Worm (Caenorhabditis elegans): Measurements from ENCODE around the gene C33C12.4.
A peak's percentile ranks its signal among the peaks of the same experiment; 100 is the strongest.

The C33C12.4 gene

DNA sequence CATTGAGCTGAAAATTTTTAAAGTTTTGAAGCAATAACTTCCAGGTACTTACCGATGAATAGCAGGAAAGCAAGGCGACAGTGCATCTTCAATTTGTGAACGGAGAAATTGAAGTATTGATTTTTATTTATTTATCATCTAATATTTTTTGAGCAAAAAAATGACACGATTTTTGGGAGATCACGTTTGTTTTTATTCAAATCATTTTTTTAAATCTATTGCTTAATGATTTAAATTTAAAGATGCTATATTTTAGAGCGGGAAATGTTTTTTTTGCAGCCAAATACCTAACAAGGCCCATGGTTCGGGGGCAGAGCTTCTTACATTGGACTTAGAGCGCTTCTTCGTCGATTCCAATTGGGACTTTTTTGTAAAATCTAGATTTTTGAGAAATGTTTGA lies at the start of gene C33C12.4:
C33C12.4 (minus strand) TSS at position 101 of the 400 bp plus-strand sequence.
- no peak for TF ChIP-seq gmeb-1 (tag; optimal IDR thresholded peaks at IDR 0.05)
- TF ChIP-seq aly-2 (tag; optimal IDR thresholded peaks at IDR 0.05): no peak
- TF ChIP-seq snpc-4 (tag; optimal IDR thresholded peaks at IDR 0.05): no peak
- TF ChIP-seq dmd-4 (tag; optimal IDR thresholded peaks at IDR 0.05): no peak
- no peak for TF ChIP-seq crh-2 (tag; optimal IDR thresholded peaks at IDR 0.05)
- no peak for TF ChIP-seq nhr-77 (tag; optimal IDR thresholded peaks at IDR 0.05)
- no peak for TF ChIP-seq egl-27 (tag; optimal IDR thresholded peaks at IDR 0.05)
- TF ChIP-seq lin-39 (tag; optimal IDR thresholded peaks at IDR 0.05): no peak
- TF ChIP-seq lin-13 (GFP tag; optimal IDR thresholded peaks at IDR 0.05): no peak

DNA sequence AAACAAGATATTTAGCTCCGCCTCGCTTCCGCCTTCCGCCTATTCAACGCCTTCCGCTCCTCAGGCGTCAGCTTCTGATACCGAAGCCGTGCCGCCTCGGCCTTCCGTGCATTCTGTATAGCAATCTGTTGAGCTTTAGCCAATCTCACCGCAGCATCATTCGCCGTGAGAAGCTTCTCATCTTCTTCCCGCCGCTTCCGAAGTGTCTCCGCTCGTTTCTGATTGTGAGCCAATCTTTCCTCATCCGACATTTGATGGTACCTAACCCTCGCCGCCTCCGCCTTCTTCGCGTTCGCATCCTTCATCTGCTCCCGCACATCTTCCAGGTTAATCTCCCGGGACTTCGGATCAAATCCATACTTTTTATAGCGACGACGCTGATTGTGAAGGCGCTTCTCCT lies 49.2 kb upstream of the C33C12.4 start:
- no peak for TF ChIP-seq nhr-12 (tag; optimal IDR thresholded peaks at IDR 0.05)
- TF ChIP-seq zag-1 (tag; optimal IDR thresholded peaks at IDR 0.05): no peak
- no peak for TF ChIP-seq lin-13 (GFP tag; optimal IDR thresholded peaks at IDR 0.05)
- TF ChIP-seq ceh-82 (tag; optimal IDR thresholded peaks at IDR 0.05): no peak
- TF ChIP-seq nhr-25 (tag; optimal IDR thresholded peaks at IDR 0.05): no peak
- no peak for TF ChIP-seq unc-62 (GFP tag; optimal IDR thresholded peaks at IDR 0.05)
- no peak for TF ChIP-seq mdl-1 (tag; optimal IDR thresholded peaks at IDR 0.05)
- no peak for TF ChIP-seq nhr-10 (tag; optimal IDR thresholded peaks at IDR 0.05)
- no peak for TF ChIP-seq gmeb-1 (tag; optimal IDR thresholded peaks at IDR 0.05)
- TF ChIP-seq peb-1 (tag; optimal IDR thresholded peaks at IDR 0.05): no peak

DNA sequence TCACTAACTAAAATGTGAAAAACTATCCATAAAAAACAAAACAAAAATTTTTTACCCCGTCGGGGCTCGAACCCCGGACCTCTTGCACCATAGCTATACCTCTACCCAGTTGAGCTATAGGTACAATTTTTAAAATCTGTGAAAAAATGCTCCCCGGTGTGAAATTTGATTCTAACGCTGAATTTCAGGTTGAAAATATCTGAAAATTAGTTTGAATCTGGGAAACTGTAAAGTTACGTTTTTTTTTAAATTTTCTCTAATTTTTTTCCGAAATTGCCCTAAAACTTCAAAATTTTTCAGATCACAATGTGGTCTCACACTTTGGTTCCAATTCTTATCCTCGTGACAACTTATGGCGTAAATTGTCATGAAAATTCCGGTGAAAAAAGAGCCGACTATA lies 41.5 kb upstream of the C33C12.4 start, which contains the start of gene Y59C2A.1:
Y59C2A.1 (plus strand) TSS at position 301 of the 400 bp plus-strand sequence.
- TF ChIP-seq lin-39 (tag; optimal IDR thresholded peaks at IDR 0.05) (no peak), elt-3 (tag; optimal IDR thresholded peaks at IDR 0.05) (no peak), mbf-1 (tag; optimal IDR thresholded peaks at IDR 0.05) (no peak), nhr-25 (tag; optimal IDR thresholded peaks at IDR 0.05) (no peak), dmd-4 (tag; optimal IDR thresholded peaks at IDR 0.05) (no peak), lin-11 (tag; optimal IDR thresholded peaks at IDR 0.05) (no peak), lsy-2 (tag; optimal IDR thresholded peaks at IDR 0.05) (no peak)

DNA sequence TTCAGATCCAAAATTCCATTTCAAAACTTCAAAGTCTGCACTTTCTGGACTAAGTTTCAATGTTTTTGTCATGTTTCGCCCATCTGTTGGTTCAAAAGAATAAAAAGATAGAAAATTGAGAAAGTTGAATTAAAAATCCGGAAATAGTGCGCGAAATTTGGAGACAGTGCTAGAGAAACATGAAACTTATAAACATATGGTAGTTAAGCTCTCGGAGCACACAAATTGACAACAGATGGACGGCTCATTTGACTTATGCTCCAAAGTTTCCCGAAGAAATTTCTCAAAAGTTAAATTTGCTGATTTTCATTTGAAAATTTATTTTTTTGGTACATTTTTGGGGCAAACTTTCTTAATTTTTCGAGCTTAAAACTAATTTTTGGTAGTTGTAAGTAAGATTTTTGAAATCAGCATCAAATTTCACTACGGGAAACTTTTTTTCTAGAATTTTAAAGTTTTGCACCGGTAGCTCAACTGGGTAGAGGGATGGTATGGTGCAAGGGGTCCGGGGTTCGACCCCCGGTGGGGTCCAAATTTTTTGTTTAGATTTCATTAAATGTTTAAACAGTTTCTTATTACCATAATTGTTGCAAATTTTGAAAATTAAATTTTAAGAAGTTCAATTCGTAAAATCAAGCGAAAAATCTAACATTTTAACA lies 39.9 kb upstream of the C33C12.4 start:
- TF ChIP-seq unc-62 (GFP tag; optimal IDR thresholded peaks at IDR 0.05) (no peak), nhr-6 (tag; optimal IDR thresholded peaks at IDR 0.05) (no peak), ztf-4 (tag; optimal IDR thresholded peaks at IDR 0.05) (no peak), ceh-82 (tag; optimal IDR thresholded peaks at IDR 0.05) (no peak), sma-3 (GFP tag; optimal IDR thresholded peaks at IDR 0.05) (no peak), elt-1 (tag; optimal IDR thresholded peaks at IDR 0.05) (no peak), ztf-1 (GFP tag; conservative IDR thresholded peaks at IDR 0.05) (no peak), lsy-2 (tag; optimal IDR thresholded peaks at IDR 0.05) (no peak), mab-5 (tag; optimal IDR thresholded peaks at IDR 0.05) (no peak), alr-1 (tag; optimal IDR thresholded peaks at IDR 0.05) (no peak), peb-1 (tag; optimal IDR thresholded peaks at IDR 0.05) (no peak), nhr-77 (tag; optimal IDR thresholded peaks at IDR 0.05) (no peak), C34F6.9 (tag; optimal IDR thresholded peaks at IDR 0.05) (no peak), snpc-4 (tag; optimal IDR thresholded peaks at IDR 0.05) (no peak), lin-11 (tag; optimal IDR thresholded peaks at IDR 0.05) (no peak)

DNA sequence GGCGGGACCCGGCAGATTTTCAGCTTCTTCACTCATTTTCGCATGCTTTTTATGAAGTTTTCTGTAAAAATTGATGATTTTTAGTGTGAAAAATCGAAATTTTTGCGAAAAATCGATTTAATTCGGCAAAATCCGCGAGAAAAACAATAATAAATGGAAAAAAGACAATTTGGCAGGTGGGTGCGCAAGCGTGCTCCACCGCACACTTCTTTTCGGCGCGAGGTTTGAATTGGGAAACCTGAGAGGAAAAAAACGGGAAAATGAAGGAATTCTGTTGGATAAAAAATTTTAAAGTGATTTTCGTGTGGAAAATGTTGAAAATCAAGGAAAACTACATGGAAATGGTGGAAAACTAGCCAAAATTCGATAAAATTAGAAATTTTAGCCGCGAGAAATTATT lies 37.8 kb upstream of the C33C12.4 start, which contains the start of gene Y59C2A.2:
Y59C2A.2 (minus strand) TSS at position 61 of the 400 bp plus-strand sequence.
- no peak for TF ChIP-seq egl-27 (tag; optimal IDR thresholded peaks at IDR 0.05)
- TF ChIP-seq nhr-6 (tag; optimal IDR thresholded peaks at IDR 0.05): no peak
- TF ChIP-seq ceh-82 (tag; optimal IDR thresholded peaks at IDR 0.05): no peak
- TF ChIP-seq gmeb-1 (tag; optimal IDR thresholded peaks at IDR 0.05): peak; percentile 92
- no peak for TF ChIP-seq ama-1 (optimal IDR thresholded peaks at IDR 0.05)
- TF ChIP-seq lsy-2 (tag; optimal IDR thresholded peaks at IDR 0.05): peak in 1 of 2 experiments; percentile 71
- TF ChIP-seq zag-1 (tag; optimal IDR thresholded peaks at IDR 0.05): no peak
- TF ChIP-seq elt-1 (tag; optimal IDR thresholded peaks at IDR 0.05): no peak
- TF ChIP-seq nhr-129 (tag; optimal IDR thresholded peaks at IDR 0.05): peak; percentile 29
- no peak for TF ChIP-seq fos-1 (tag; optimal IDR thresholded peaks at IDR 0.05)
- TF ChIP-seq nhr-12 (tag; optimal IDR thresholded peaks at IDR 0.05): no peak
- TF ChIP-seq sem-4 (tag; optimal IDR thresholded peaks at IDR 0.05): no peak
- TF ChIP-seq unc-55 (GFP tag; optimal IDR thresholded peaks at IDR 0.05): peak; percentile 56
- TF ChIP-seq lin-13 (GFP tag; optimal IDR thresholded peaks at IDR 0.05): peak; percentile 53
- TF ChIP-seq ZK546.5 (tag; optimal IDR thresholded peaks at IDR 0.05): no peak
- TF ChIP-seq R02D3.7 (tag; optimal IDR thresholded peaks at IDR 0.05): no peak
- TF ChIP-seq C34F6.9 (tag; optimal IDR thresholded peaks at IDR 0.05): peak; percentile 27
- peak; percentile 8 for TF ChIP-seq crh-2 (tag; optimal IDR thresholded peaks at IDR 0.05)
- TF ChIP-seq lin-39 (tag; optimal IDR thresholded peaks at IDR 0.05): no peak
- TF ChIP-seq mab-5 (tag; optimal IDR thresholded peaks at IDR 0.05): no peak
